Fruit fly (Drosophila melanogaster) whole organism, embryonic: ENCODE measurements around the gene kud.
A peak's percentile ranks its signal among the peaks of the same experiment; 100 is the strongest.

Experiments used
- Bdp1 ChIP-seq: fragments of 200-800 bp; sonication (Bioruptor generic); optimal IDR thresholded peaks from 3 replicates; lab custom pipeline; 2016; ENCODE audit warnings: missing biosample characterization, missing genetic modification characterization
- Blimp-1 ChIP-seq: fragments of 200-800 bp; sonication (Bioruptor generic); optimal IDR thresholded peaks from 3 replicates; lab custom pipeline; 2018; ENCODE audit warnings: missing biosample characterization, missing genetic modification characterization, mild to moderate bottlenecking, moderate library complexity, missing genetic modification reagents
- CG11504 ChIP-seq: fragments of 200-800 bp; sonication (Bioruptor generic); optimal IDR thresholded peaks from 3 replicates; lab custom pipeline; 2019; ENCODE audit warnings: missing biosample characterization, mild to moderate bottlenecking, missing genetic modification characterization, moderate library complexity
- CG12659 ChIP-seq: fragments of 200-800 bp; sonication (Bioruptor generic); optimal IDR thresholded peaks from 3 replicates; lab custom pipeline; 2017; ENCODE audit warnings: mild to moderate bottlenecking, missing biosample characterization, missing genetic modification reagents, missing genetic modification characterization
- CG17361 ChIP-seq: fragments of 200-800 bp; sonication (Bioruptor generic); IDR thresholded peaks from 3 replicates; pipeline ENCODE4 v1.3.6; 2022; ENCODE audit warnings: missing biosample characterization, missing genetic modification characterization
- CG2116 ChIP-seq: fragments of 200-800 bp; sonication (Bioruptor generic); optimal IDR thresholded peaks from 3 replicates; lab custom pipeline; 2018; ENCODE audit warnings: missing biosample characterization, mild to moderate bottlenecking, missing genetic modification characterization
- CG2712 ChIP-seq: fragments of 200-800 bp; optimal IDR thresholded peaks from 3 replicates; lab custom pipeline; 2019; ENCODE audit warnings: missing biosample characterization, mild to moderate bottlenecking, missing genetic modification characterization, moderate library complexity
- CG33213 ChIP-seq: fragments of 200-800 bp; sonication (Bioruptor generic); optimal IDR thresholded peaks from 3 replicates; lab custom pipeline; 2016; ENCODE audit warnings: missing biosample characterization, missing genetic modification characterization
- CG3847 ChIP-seq: fragments of 200-800 bp; sonication (Bioruptor generic); IDR thresholded peaks from 2 replicates; pipeline ENCODE4 v1.3.6; 2022; ENCODE audit warnings: missing biosample characterization, missing genetic modification characterization
- CG4424 ChIP-seq: fragments of 200-800 bp; sonication (Bioruptor generic); optimal IDR thresholded peaks from 3 replicates; lab custom pipeline; 2016; ENCODE audit warnings: missing biosample characterization, missing genetic modification characterization
- CG4730 ChIP-seq: fragments of 200-800 bp; sonication (Bioruptor generic); IDR thresholded peaks from 2 replicates; pipeline ENCODE4 v1.3.6; 2022; ENCODE audit warnings: missing biosample characterization, missing genetic modification characterization
- CG6175 ChIP-seq: fragments of 200-800 bp; sonication (Bioruptor generic); IDR thresholded peaks from 3 replicates; pipeline ENCODE4 v1.3.6; 2022; ENCODE audit warnings: missing biosample characterization, missing genetic modification characterization
- CG6689 ChIP-seq: fragments of 200-800 bp; sonication (Bioruptor generic); IDR thresholded peaks from 2 replicates; pipeline ENCODE4 v1.3.6; 2022; ENCODE audit warnings: missing biosample characterization, missing genetic modification characterization
- Chrac-16 ChIP-seq: fragments of 200-800 bp; sonication (Bioruptor generic); optimal IDR thresholded peaks from 3 replicates; lab custom pipeline; 2016; ENCODE audit warnings: missing biosample characterization, missing genetic modification characterization
- Dek ChIP-seq: fragments of 200-800 bp; sonication (Bioruptor generic); optimal IDR thresholded peaks from 3 replicates; lab custom pipeline; 2019; ENCODE audit warnings: missing biosample characterization, mild to moderate bottlenecking, missing genetic modification characterization, moderate library complexity
- E2f1 ChIP-seq: fragments of 200-800 bp; sonication (Bioruptor generic); IDR thresholded peaks from 2 replicates; pipeline ENCODE4 v1.3.6; 2022; ENCODE audit warnings: missing biosample characterization, missing genetic modification characterization
- Ets97D ChIP-seq: fragments of 200-800 bp; sonication (Bioruptor generic); optimal IDR thresholded peaks from 3 replicates; lab custom pipeline; 2016; ENCODE audit warnings: missing biosample characterization, missing genetic modification characterization
- GATAe ChIP-seq: fragments of 200-800 bp; sonication (Bioruptor generic); conservative IDR thresholded peaks from 2 replicates; pipeline ENCODE4 v1.3.6; 2022; ENCODE audit warnings: missing biosample characterization, missing genetic modification characterization
- Hmr ChIP-seq: fragments of 200-800 bp; sonication (Bioruptor generic); optimal IDR thresholded peaks from 3 replicates; lab custom pipeline; 2017; ENCODE audit warnings: mild to moderate bottlenecking, missing biosample characterization, missing genetic modification reagents, missing genetic modification characterization
- Hr3 ChIP-seq: fragments of 200-800 bp; sonication (Bioruptor generic); optimal IDR thresholded peaks from 3 replicates; lab custom pipeline; 2016; ENCODE audit warnings: missing biosample characterization, missing genetic modification characterization
- Hr39 ChIP-seq: fragments of >200 bp; optimal IDR thresholded peaks from 2 replicates; lab custom pipeline; 2017
- PHDP ChIP-seq: fragments of 200-800 bp; sonication (Bioruptor generic); optimal IDR thresholded peaks from 3 replicates; lab custom pipeline; 2018; ENCODE audit warnings: missing biosample characterization, mild to moderate bottlenecking, missing genetic modification characterization, moderate library complexity
- Ptx1 ChIP-seq: fragments of 200-800 bp; sonication (Bioruptor generic); IDR thresholded peaks from 2 replicates; pipeline ENCODE4 v1.3.6; 2022; ENCODE audit warnings: missing biosample characterization, missing genetic modification characterization
- Rx ChIP-seq: fragments of 200-800 bp; sonication (Bioruptor generic); IDR thresholded peaks from 2 replicates; pipeline ENCODE4 v1.3.6; 2022; ENCODE audit warnings: missing biosample characterization, missing genetic modification characterization
- Tbp ChIP-seq: fragments of >200 bp; optimal IDR thresholded peaks from 2 replicates; lab custom pipeline; 2018; ENCODE audit warnings: missing biosample characterization, missing genetic modification characterization
- Xbp1 ChIP-seq: fragments of 200-800 bp; sonication (Bioruptor generic); optimal IDR thresholded peaks from 3 replicates; lab custom pipeline; 2016; ENCODE audit warnings: missing biosample characterization, mild to moderate bottlenecking, missing genetic modification characterization
- Xrp1 ChIP-seq: fragments of 200-800 bp; sonication (Bioruptor generic); IDR thresholded peaks from 2 replicates; pipeline ENCODE4 v1.3.6; 2022; ENCODE audit warnings: missing biosample characterization, missing genetic modification characterization
- ab ChIP-seq: fragments of 200-800 bp; sonication (Bioruptor generic); optimal IDR thresholded peaks from 2 replicates; lab custom pipeline; 2016; ENCODE audit warnings: missing biosample characterization, missing genetic modification characterization
- amos ChIP-seq: fragments of 200-800 bp; sonication (Bioruptor generic); IDR thresholded peaks from 2 replicates; pipeline ENCODE4 v1.3.6; 2022; ENCODE audit warnings: missing biosample characterization, missing genetic modification characterization; ENCODE audit not compliant: partially characterized antibody
- bowl ChIP-seq: fragments of 200-800 bp; sonication (Bioruptor generic); IDR thresholded peaks from 2 replicates; pipeline ENCODE4 v1.3.6; 2022; ENCODE audit warnings: missing biosample characterization, missing genetic modification characterization
- bsh ChIP-seq, 2 experiments: fragments of 200-800 bp; sonication (Bioruptor generic); optimal IDR thresholded peaks; 2 replicates each; lab custom pipeline; 2017 to 2018; ENCODE audit warnings: mild to moderate bottlenecking in 2 of 2, missing biosample characterization in 2 of 2, missing genetic modification characterization in 2 of 2, moderate library complexity in 1 of 2
- caup ChIP-seq: fragments of 200-800 bp; sonication (Bioruptor generic); optimal IDR thresholded peaks from 3 replicates; lab custom pipeline; 2017; ENCODE audit warnings: missing biosample characterization, mild to moderate bottlenecking, missing genetic modification characterization, moderate library complexity; ENCODE audit not compliant: severe bottlenecking
- corto ChIP-seq: fragments of 200-800 bp; sonication (Bioruptor generic); optimal IDR thresholded peaks from 2 replicates; lab custom pipeline; 2016; ENCODE audit warnings: missing biosample characterization, mild to moderate bottlenecking, missing genetic modification characterization, moderate library complexity
- crol ChIP-seq: fragments of 200-800 bp; sonication (Bioruptor generic); IDR thresholded peaks from 2 replicates; pipeline ENCODE4 v1.3.6; 2022; ENCODE audit warnings: missing biosample characterization, missing genetic modification characterization
- dmrt11E ChIP-seq: fragments of 200-800 bp; sonication (Bioruptor generic); optimal IDR thresholded peaks from 3 replicates; lab custom pipeline; 2018; ENCODE audit warnings: missing biosample characterization, mild to moderate bottlenecking, missing genetic modification characterization, moderate library complexity
- gem ChIP-seq: fragments of 200-800 bp; sonication (Bioruptor generic); optimal IDR thresholded peaks from 2 replicates; lab custom pipeline; 2019; ENCODE audit warnings: missing biosample characterization, mild to moderate bottlenecking, missing genetic modification characterization, moderate library complexity
- gfzf ChIP-seq: fragments of 200-800 bp; sonication (Bioruptor generic); optimal IDR thresholded peaks from 2 replicates; lab custom pipeline; 2016; ENCODE audit warnings: missing biosample characterization, mild to moderate bottlenecking, missing genetic modification characterization, moderate library complexity
- hb ChIP-seq: fragments of 200-800 bp; sonication (Bioruptor generic); IDR thresholded peaks from 3 replicates; pipeline ENCODE4 v1.3.6; 2022; ENCODE audit warnings: missing biosample characterization, missing genetic modification characterization; ENCODE audit not compliant: partially characterized antibody
- klu ChIP-seq: fragments of 200-800 bp; sonication (Bioruptor generic); IDR thresholded peaks from 2 replicates; pipeline ENCODE4 v1.3.6; 2022; ENCODE audit warnings: missing biosample characterization, missing genetic modification characterization
- lbe ChIP-seq: fragments of 200-800 bp; sonication (Bioruptor generic); optimal IDR thresholded peaks from 2 replicates; lab custom pipeline; 2016; ENCODE audit warnings: missing biosample characterization, mild to moderate bottlenecking, missing genetic modification characterization
- mld ChIP-seq: fragments of 200-800 bp; sonication (Bioruptor generic); IDR thresholded peaks from 3 replicates; pipeline ENCODE4 v1.3.6; 2022; ENCODE audit warnings: missing biosample characterization, missing genetic modification characterization; ENCODE audit not compliant: partially characterized antibody
- nerfin-1 ChIP-seq: fragments of 200-800 bp; sonication (Bioruptor generic); optimal IDR thresholded peaks from 3 replicates; lab custom pipeline; 2019; ENCODE audit warnings: missing biosample characterization, mild to moderate bottlenecking, missing genetic modification characterization, moderate library complexity
- p53 ChIP-seq: fragments of 200-800 bp; sonication (Bioruptor generic); optimal IDR thresholded peaks from 2 replicates; lab custom pipeline; 2016; ENCODE audit warnings: missing biosample characterization, missing genetic modification characterization
- ranshi ChIP-seq: fragments of 200-800 bp; sonication (Bioruptor generic); IDR thresholded peaks from 2 replicates; pipeline ENCODE4 v1.3.6; 2022; ENCODE audit warnings: missing biosample characterization, missing genetic modification characterization
- rib ChIP-seq: fragments of 200-800 bp; sonication (Bioruptor generic); IDR thresholded peaks from 2 replicates; pipeline ENCODE4 v1.3.6; 2022; ENCODE audit warnings: missing biosample characterization, missing genetic modification characterization
- scrt ChIP-seq: fragments of 200-800 bp; sonication (Bioruptor generic); optimal IDR thresholded peaks from 2 replicates; lab custom pipeline; 2018; ENCODE audit warnings: missing biosample characterization, mild to moderate bottlenecking, missing genetic modification characterization, moderate library complexity
- sens ChIP-seq: fragments of 200-800 bp; sonication (Bioruptor generic); peaks from one replicate; lab custom pipeline; 2016; ENCODE audit warnings: missing biosample characterization, missing genetic modification characterization
- sima ChIP-seq: fragments of 200-800 bp; sonication (Bioruptor generic); optimal IDR thresholded peaks from 2 replicates; lab custom pipeline; 2016; ENCODE audit warnings: missing biosample characterization, missing genetic modification characterization
- slp2 ChIP-seq: fragments of 200-800 bp; sonication (Bioruptor generic); optimal IDR thresholded peaks from 2 replicates; lab custom pipeline; 2016; ENCODE audit warnings: missing biosample characterization, missing genetic modification characterization
- ttk ChIP-seq: fragments of 200-800 bp; sonication (Bioruptor generic); IDR thresholded peaks from 2 replicates; pipeline ENCODE4 v2.1.2; 2022; ENCODE audit warnings: missing biosample characterization, missing genetic modification characterization
- tup ChIP-seq: fragments of 200-800 bp; sonication (Bioruptor generic); optimal IDR thresholded peaks from 2 replicates; lab custom pipeline; 2016; ENCODE audit warnings: missing biosample characterization, mild to moderate bottlenecking, missing genetic modification characterization, moderate library complexity

kud gene

dm6 chr3L:16824725-16825124 lies 20.1 kb downstream of the kud start (continued):
- no peak for TF ChIP-seq Dek
- no peak for TF ChIP-seq CG11504
- no peak for TF ChIP-seq GATAe (GFP tag; lab: Robert Waterston, UW)
- TF ChIP-seq bowl (GFP tag; lab: Robert Waterston, UW) = peak; percentile 20; the same call in 1 of the 2 replicates
- no peak for TF ChIP-seq Hr39 (lab: Kevin White, UChicago)
- TF ChIP-seq E2f1 (GFP tag; lab: Robert Waterston, UW) = no peak
- TF ChIP-seq CG6175 = peak; percentile 52; the same call in 1 of the 3 replicates
- TF ChIP-seq PHDP = no peak
- TF ChIP-seq, all 482 proteins: peak for 17

dm6 chr3L:16818063-16818462 lies 26.7 kb downstream of the kud start:
- TF ChIP-seq gfzf (GFP tag; lab: Kevin White, UChicago) = no peak
- TF ChIP-seq Xbp1 (GFP tag; lab: Kevin White, UChicago) = no peak
- no peak for TF ChIP-seq caup (GFP tag; lab: Kevin White, UChicago)
- TF ChIP-seq Chrac-16 (GFP tag; lab: Kevin White, UChicago) = no peak
- no peak for TF ChIP-seq amos (GFP tag; lab: Robert Waterston, UW)
- TF ChIP-seq ab (GFP tag; lab: Kevin White, UChicago) = no peak
- TF ChIP-seq crol (GFP tag; lab: Robert Waterston, UW) = no peak
- no peak for TF ChIP-seq Tbp
- TF ChIP-seq scrt (GFP tag; lab: Kevin White, UChicago) = no peak
- peak; percentile 55 for TF ChIP-seq sens (GFP tag; lab: Kevin White, UChicago)
- no peak for TF ChIP-seq mld (GFP tag; lab: Robert Waterston, UW)
- no peak for TF ChIP-seq sima
- TF ChIP-seq tup (GFP tag; lab: Kevin White, UChicago) = no peak
- no peak for TF ChIP-seq ttk (GFP tag; lab: Robert Waterston, UW)
- no peak for TF ChIP-seq CG4730
- TF ChIP-seq bsh (GFP tag; optimal IDR thresholded peaks at IDR 0.05; lab: Kevin White, UChicago) = peak; percentile 34 to 82
- no peak for TF ChIP-seq Rx (GFP tag; lab: Robert Waterston, UW)
- no peak for TF ChIP-seq Bdp1 (GFP tag; lab: Kevin White, UChicago)
- no peak for TF ChIP-seq CG12659 (GFP tag; lab: Kevin White, UChicago)
- TF ChIP-seq Blimp-1 = peak; percentile 14
- TF ChIP-seq ranshi (GFP tag; lab: Robert Waterston, UW) = no peak
- no peak for TF ChIP-seq CG2116 (GFP tag; lab: Kevin White, UChicago)
- TF ChIP-seq CG4424 = no peak
- peak; percentile 9 for TF ChIP-seq CG2712 (tag; lab: Kevin White, UChicago)
- peak; percentile 24; the same call in 1 of the 2 replicates for TF ChIP-seq Xrp1 (GFP tag; lab: Robert Waterston, UW)
- no peak for TF ChIP-seq CG17361 (GFP tag; lab: Robert Waterston, UW)
- TF ChIP-seq klu (GFP tag; lab: Robert Waterston, UW) = no peak
- peak; percentile 22 for TF ChIP-seq dmrt11E (tag; lab: Kevin White, UChicago)
- no peak for TF ChIP-seq slp2 (GFP tag; lab: Kevin White, UChicago)
- TF ChIP-seq gem = no peak
- TF ChIP-seq corto = peak; percentile 58
- TF ChIP-seq lbe (GFP tag; lab: Kevin White, UChicago) = peak; percentile 86
- no peak for TF ChIP-seq Ptx1 (GFP tag; lab: Robert Waterston, UW)
- TF ChIP-seq hb (GFP tag; lab: Robert Waterston, UW) = no peak
- no peak for TF ChIP-seq CG33213 (GFP tag; lab: Kevin White, UChicago)
- no peak for TF ChIP-seq p53 (GFP tag; lab: Kevin White, UChicago)
- TF ChIP-seq nerfin-1 (tag; lab: Kevin White, UChicago) = no peak
- TF ChIP-seq CG3847 (GFP tag; lab: Robert Waterston, UW) = no peak
- no peak for TF ChIP-seq Hmr (GFP tag; lab: Kevin White, UChicago)
- no peak for TF ChIP-seq rib (GFP tag; lab: Robert Waterston, UW)
- TF ChIP-seq Hr3 (GFP tag; lab: Kevin White, UChicago) = no peak
- no peak for TF ChIP-seq Ets97D
- 0 out of 2 replicates have a peak, but pooled peaks have one; percentile 21 for TF ChIP-seq CG6689 (GFP tag; lab: Robert Waterston, UW)
